Worm (Caenorhabditis elegans) whole organism, L1 larva: ENCODE measurements around the gene ints-6.

Experiments used
- blmp-1 ChIP-seq: fragments of 150-350 bp; optimal IDR thresholded peaks from 2 replicates; lab custom pipeline; 2014; ENCODE audit warnings: missing biosample characterization, missing genetic modification characterization
- ceh-82 ChIP-seq, 3 experiments: fragments of 150-350 bp in 1 of 3; sonication (generic microtip) in 2 of 3; optimal IDR thresholded peaks; 2 replicates each; lab custom pipeline; 2014 to 2017; ENCODE audit warnings: missing biosample characterization in 3 of 3, missing genetic modification characterization in 3 of 3
- efl-1 ChIP-seq, 4 experiments: fragments of 150-350 bp; optimal IDR thresholded peaks in 3 of 4; peaks in 1 of 4; 1 replicate in 1 of 4; 2 replicates in 3 of 4; lab custom pipeline; 2014; ENCODE audit warnings: missing biosample characterization in 2 of 4, missing genetic modification characterization in 2 of 4, missing genetic modification reagents in 2 of 4
- hpl-2 ChIP-seq: fragments of 150-350 bp; optimal IDR thresholded peaks from 2 replicates; lab custom pipeline; 2014; ENCODE audit warnings: missing biosample characterization, missing genetic modification reagents, missing genetic modification characterization
- lin-15B ChIP-seq: fragments of 150-350 bp; sonication (generic microtip); optimal IDR thresholded peaks from 3 replicates; lab custom pipeline; 2014; ENCODE audit warnings: missing biosample characterization, missing genetic modification characterization
- nhr-77 ChIP-seq: fragments of 150-350 bp; optimal IDR thresholded peaks from 2 replicates; lab custom pipeline; 2014; ENCODE audit warnings: missing biosample characterization, missing genetic modification characterization
- nhr-84 ChIP-seq: sonication (generic microtip); optimal IDR thresholded peaks from 2 replicates; lab custom pipeline; 2017; ENCODE audit warnings: missing biosample characterization, missing genetic modification characterization
- pqm-1 ChIP-seq: sonication (generic microtip); optimal IDR thresholded peaks from 3 replicates; lab custom pipeline; 2017; ENCODE audit warnings: missing biosample characterization, missing genetic modification characterization
- zag-1 ChIP-seq: fragments of 150-350 bp; optimal IDR thresholded peaks from 2 replicates; lab custom pipeline; 2014; ENCODE audit warnings: missing biosample characterization, missing genetic modification characterization

DNA sequence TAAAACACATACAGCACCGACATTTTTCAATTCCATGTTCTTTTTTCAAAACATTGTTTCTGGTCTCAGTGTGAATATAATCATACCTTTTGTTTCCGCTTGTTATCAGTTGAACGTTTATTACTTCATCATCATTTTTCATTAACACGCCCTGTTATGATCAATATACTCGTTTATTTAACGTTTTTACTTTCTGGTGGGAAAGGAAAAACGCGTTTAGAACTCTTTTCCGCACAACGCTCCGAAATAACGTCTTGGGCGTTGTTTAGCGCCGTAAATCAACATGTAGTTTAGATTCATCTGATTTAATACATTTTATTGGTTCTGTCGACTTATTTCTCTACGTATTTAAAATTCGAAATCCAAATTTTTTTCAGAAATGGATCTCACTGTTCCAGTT, 33.8 kb downstream of the ints-6 start, which contains the start of gene pgm-3:
- TF ChIP-seq nhr-77 (tag; lab: Kevin White, UChicago) (no peak), efl-1 (optimal IDR thresholded peaks at IDR 0.05; lab: Kevin White, UChicago) (peak in 1 of 2 experiments; percentile 23), efl-1 (GFP tag; optimal IDR thresholded peaks at IDR 0.05 in 1 of 2; lab: Kevin White, UChicago) (no peak), nhr-84 (tag; lab: Kevin White, UChicago) (no peak), lin-15B (no peak), hpl-2 (GFP tag; lab: Kevin White, UChicago) (no peak), blmp-1 (peak; percentile 75), ceh-82 (tag; optimal IDR thresholded peaks at IDR 0.05; lab: Kevin White, UChicago) (no peak), zag-1 (tag; lab: Kevin White, UChicago) (no peak), pqm-1 (tag; lab: Kevin White, UChicago) (no peak)
